Fruit fly (Drosophila melanogaster): ENCODE measurements around the gene Kaz.
A peak's percentile ranks its signal among the peaks of the same experiment; 100 is the strongest.

Gene Kaz

dm6 chr3R:24875939-24876842 lies 46.4 kb upstream of the Kaz start, which contains the start of gene CG3744 (continued):
- TF ChIP-seq Lpt (GFP tag; optimal IDR thresholded peaks at IDR 0.05) = no peak
- TF ChIP-seq Rx (GFP tag; IDR thresholded peaks at IDR 0.05) = peak; percentile 90
- peak; percentile 98 for TF ChIP-seq Dbx (GFP tag; IDR thresholded peaks at IDR 0.05)
- peak; percentile 11 for TF ChIP-seq CG4707 (GFP tag; optimal IDR thresholded peaks at IDR 0.05)
- peak; percentile 73 for TF ChIP-seq vfl (GFP tag; optimal IDR thresholded peaks at IDR 0.05)
- TF ChIP-seq h (optimal IDR thresholded peaks at IDR 0.05) = no peak
- peak; percentile 79 for TF ChIP-seq Adf1 (GFP tag; IDR thresholded peaks at IDR 0.05)
- TF ChIP-seq mam (GFP tag; optimal IDR thresholded peaks at IDR 0.05) = peak; percentile 90
- TF ChIP-seq salm (tag; optimal IDR thresholded peaks at IDR 0.05) = peak; percentile 76
- TF ChIP-seq CG13287 (GFP tag; IDR thresholded peaks at IDR 0.05; ENCODE audit: partially characterized antibody) = peak; percentile 96
- peak; percentile 91 for TF ChIP-seq CG1233 (GFP tag; optimal IDR thresholded peaks at IDR 0.05)
- peak; percentile 88 for TF ChIP-seq lilli (GFP tag; optimal IDR thresholded peaks at IDR 0.05)
- TF ChIP-seq hb (GFP tag; IDR thresholded peaks at IDR 0.05; ENCODE audit: partially characterized antibody) = peak; percentile 87
- peak; percentile 92 for TF ChIP-seq B-H1 (GFP tag; IDR thresholded peaks at IDR 0.05)
- TF ChIP-seq Hmr (GFP tag; optimal IDR thresholded peaks at IDR 0.05) = peak; percentile 95
- TF ChIP-seq CG9932 (GFP tag; IDR thresholded peaks at IDR 0.05) = peak; percentile 99
- TF ChIP-seq danr (GFP tag; IDR thresholded peaks at IDR 0.05) = peak; percentile 73
- TF ChIP-seq C15 (GFP tag; IDR thresholded peaks at IDR 0.05) = peak; percentile 88
- peak; percentile 23 for TF ChIP-seq wek (GFP tag; optimal IDR thresholded peaks at IDR 0.05)
- TF ChIP-seq CG12104 (GFP tag; optimal IDR thresholded peaks at IDR 0.05) = peak; percentile 77
- peak; percentile 27 for TF ChIP-seq CG11398 (GFP tag; optimal IDR thresholded peaks at IDR 0.05)
- peak; percentile 96 for TF ChIP-seq CG6272 (GFP tag; IDR thresholded peaks at IDR 0.05)
- peak; percentile 82 for TF ChIP-seq CG5245 (GFP tag; optimal IDR thresholded peaks at IDR 0.05)
- TF ChIP-seq dati (GFP tag; IDR thresholded peaks at IDR 0.05) = peak; percentile 71; the same call in 1 of the 2 replicates
- TF ChIP-seq pho (GFP tag; optimal IDR thresholded peaks at IDR 0.05) = peak; percentile 58
- peak; percentile 76 for TF ChIP-seq CG3065 (GFP tag; optimal IDR thresholded peaks at IDR 0.05)
- peak; percentile 41 for TF ChIP-seq CG9876 (GFP tag; optimal IDR thresholded peaks at IDR 0.05)
- TF ChIP-seq esg (GFP tag; conservative IDR thresholded peaks at IDR 0.05) = peak; percentile 87
- TF ChIP-seq CG33557 (GFP tag; optimal IDR thresholded peaks at IDR 0.05) = peak; percentile 78
- no peak for TF ChIP-seq br (optimal IDR thresholded peaks at IDR 0.05)
- TF ChIP-seq crc (GFP tag; optimal IDR thresholded peaks at IDR 0.05) = peak; percentile 25
- TF ChIP-seq tin (GFP tag; optimal IDR thresholded peaks at IDR 0.05) = peak; percentile 95
- no peak for TF ChIP-seq CG14710 (tag; optimal IDR thresholded peaks at IDR 0.05)
- TF ChIP-seq CG32532 (GFP tag; IDR thresholded peaks at IDR 0.05) = peak; percentile 97
- TF ChIP-seq CG4424 (GFP tag; optimal IDR thresholded peaks at IDR 0.05) = peak; percentile 88
- no peak for TF ChIP-seq pros (GFP tag; optimal IDR thresholded peaks at IDR 0.05)
- TF ChIP-seq H2.0 (GFP tag; IDR thresholded peaks at IDR 0.05) = peak; percentile 94
- peak; percentile 96 for TF ChIP-seq knrl (GFP tag; IDR thresholded peaks at IDR 0.05; ENCODE audit: partially characterized antibody)
- TF ChIP-seq CG6854 (GFP tag; optimal IDR thresholded peaks at IDR 0.05) = peak; percentile 70
- TF ChIP-seq CG12071 (GFP tag; optimal IDR thresholded peaks at IDR 0.05) = peak; percentile 69
- TF ChIP-seq run (tag; optimal IDR thresholded peaks at IDR 0.05) = peak; percentile 63
- TF ChIP-seq ab (GFP tag; optimal IDR thresholded peaks at IDR 0.05) = peak; percentile 66
- TF ChIP-seq wor (GFP tag; IDR thresholded peaks at IDR 0.05) = peak; percentile 82
- TF ChIP-seq CG17612 (GFP tag; IDR thresholded peaks at IDR 0.05) = peak; percentile 87
- TF ChIP-seq sd (tag; optimal IDR thresholded peaks at IDR 0.05) = peak; percentile 41
- TF ChIP-seq HLH3B (GFP tag; IDR thresholded peaks at IDR 0.05) = peak; percentile 92
- TF ChIP-seq chinmo (GFP tag; IDR thresholded peaks at IDR 0.05; ENCODE audit: partially characterized antibody) = peak; percentile 94
- peak; percentile 42 for TF ChIP-seq CG1792 (GFP tag; optimal IDR thresholded peaks at IDR 0.05)
- TF ChIP-seq Poxn (GFP tag; IDR thresholded peaks at IDR 0.05) = peak; percentile 81
- TF ChIP-seq vvl (GFP tag; IDR thresholded peaks at IDR 0.05) = peak; percentile 98

Measured in whole organism, embryonic.